Fruit fly (Drosophila melanogaster) whole organism, prepupa: ENCODE measurements around the gene CG14907.

Experiments
- CG6854 ChIP-seq: fragments of 200-800 bp; sonication (Bioruptor generic); optimal IDR thresholded peaks from 2 replicates; lab custom pipeline; 2017; ENCODE audit warnings: missing biosample characterization, mild to moderate bottlenecking, missing genetic modification characterization
- CG9139 ChIP-seq: fragments of 200-800 bp; sonication (Bioruptor generic); optimal IDR thresholded peaks from 3 replicates; lab custom pipeline; 2017; ENCODE audit warnings: missing biosample characterization, mild to moderate bottlenecking, missing genetic modification characterization
- Eip75B ChIP-seq: fragments of 200-800 bp; sonication (Bioruptor generic); optimal IDR thresholded peaks from 3 replicates; lab custom pipeline; 2016; ENCODE audit warnings: missing biosample characterization, missing genetic modification characterization
- Gug ChIP-seq: fragments of 200-800 bp; sonication (Bioruptor generic); IDR thresholded peaks from 2 replicates; pipeline ENCODE4 v1.3.6; 2022; ENCODE audit warnings: missing biosample characterization, missing genetic modification characterization

DNA sequence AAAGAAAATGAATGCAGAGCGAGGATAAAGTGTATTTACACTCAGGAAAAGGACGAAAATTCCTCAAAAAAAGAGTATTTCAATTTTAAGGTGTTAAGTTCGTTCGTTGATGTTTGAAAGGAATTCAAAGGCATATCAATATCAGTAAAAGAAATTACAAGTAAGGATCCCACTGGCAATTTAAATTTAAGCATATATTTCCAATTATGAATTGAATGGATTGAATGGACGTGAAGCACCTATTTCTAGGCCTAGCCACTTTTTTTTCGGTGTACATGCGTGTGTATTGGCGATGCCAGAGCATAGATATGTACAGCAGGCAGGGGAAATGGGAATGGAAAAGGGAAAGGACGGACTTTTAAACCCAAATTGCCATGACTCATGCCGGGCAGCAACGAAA is 21.6 kb downstream of the CG14907 start:
- TF ChIP-seq Gug (GFP tag; lab: Robert Waterston, UW) (no peak), Eip75B (GFP tag; lab: Kevin White, UChicago) (no peak), CG9139 (GFP tag; lab: Kevin White, UChicago) (no peak), CG6854 (GFP tag; lab: Kevin White, UChicago) (no peak)
